Fruit fly (Drosophila melanogaster) whole organism, prepupa: ENCODE data around the gene alrm.
A peak's percentile ranks its signal among the peaks of the same experiment; 100 is the strongest.

Experiments
- Lpt ChIP-seq: fragments of 200-800 bp; sonication (Bioruptor generic); optimal IDR thresholded peaks from 3 replicates; lab custom pipeline; 2016; ENCODE audit warnings: missing biosample characterization, missing genetic modification characterization
- achi ChIP-seq: fragments of 200-800 bp; sonication (Bioruptor generic); optimal IDR thresholded peaks from 3 replicates; lab custom pipeline; 2016; ENCODE audit warnings: missing biosample characterization, missing genetic modification characterization
- esn ChIP-seq: fragments of 200-800 bp; sonication (Bioruptor generic); optimal IDR thresholded peaks from 2 replicates; lab custom pipeline; 2016; ENCODE audit warnings: missing biosample characterization, mild to moderate bottlenecking, missing genetic modification characterization, moderate library complexity
- salr ChIP-seq, 2 experiments: fragments of 200-800 bp; sonication (Bioruptor generic); optimal IDR thresholded peaks; 3 replicates each; lab custom pipeline; 2016 to 2018; ENCODE audit warnings: missing biosample characterization in 2 of 2, missing genetic modification characterization in 2 of 2, mild to moderate bottlenecking in 1 of 2

- TF ChIP-seq Lpt (GFP tag; lab: Kevin White, UChicago) (no peak), salr (GFP tag; optimal IDR thresholded peaks at IDR 0.05; lab: Kevin White, UChicago) (no peak), esn (GFP tag; lab: Kevin White, UChicago) (no peak), achi (peak; percentile 20)
These were observed 5.9 kb upstream of the alrm start for dm6 chr3R:25388522-25388921.
